Worm (Caenorhabditis elegans) whole organism, L4/young adult: ENCODE data around the gene agt-2.

Experiments
- W03F9.2 ChIP-seq: fragments of 150-350 bp; optimal IDR thresholded peaks from 2 replicates; lab custom pipeline; 2014; ENCODE audit warnings: missing biosample characterization, missing genetic modification characterization
- dao-5 ChIP-seq: sonication (generic microtip); optimal IDR thresholded peaks from 2 replicates; lab custom pipeline; 2016; ENCODE audit warnings: missing genotype, missing genetic modification characterization, moderate library complexity, missing compliant biosample characterization
- him-1 ChIP-seq: sonication (generic microtip); optimal IDR thresholded peaks from 2 replicates; lab custom pipeline; 2016; ENCODE audit warnings: missing genotype, missing genetic modification reagents, missing genetic modification characterization, missing compliant biosample characterization

- TF ChIP-seq him-1 = no peak
- no peak for TF ChIP-seq dao-5 (tag; lab: Kevin White, UChicago)
- no peak for TF ChIP-seq W03F9.2 (tag; lab: Kevin White, UChicago)
Measured at ce11 chrII:5398779-5399178, 25.2 kb upstream of the agt-2 start, which contains the start of gene fbxl-3.
